Fruit fly (Drosophila melanogaster) whole organism: ENCODE measurements around the gene LysB.
"Not testable (repeated sequence)": the region's sequence is repeated elsewhere in the genome, so short reads cannot be mapped to it uniquely, and the experiment has no call there.

ENCODE experiments used
- CG8478 ChIP-seq: fragments of >200 bp; optimal IDR thresholded peaks from 2 replicates; lab custom pipeline; 2018; ENCODE audit warnings: inconsistent platforms
- psq ChIP-seq: fragments of >200 bp; optimal IDR thresholded peaks from 2 replicates; lab custom pipeline; 2017
- usp ChIP-seq: fragments of >200 bp; optimal IDR thresholded peaks from 2 replicates; lab custom pipeline; 2017; ENCODE audit warnings: missing biosample characterization, missing genetic modification characterization, mixed read lengths

dm6 chr3L:1245810-1246209 is 38.6 kb downstream of the LysB start, which contains the start of gene Klp61F:
- TF ChIP-seq CG8478 (lab: Kevin White, UChicago); usp (GFP tag; lab: Kevin White, UChicago); psq (lab: Kevin White, UChicago): not testable (repeated sequence)
